Worm (Caenorhabditis elegans) whole organism, L1 larva: ENCODE measurements around the gene F47B8.10.

Experiments
- egl-27 ChIP-seq, 2 experiments: fragments of 150-350 bp in 1 of 2; sonication (generic microtip); optimal IDR thresholded peaks; 3 replicates each; lab custom pipeline; 2017 to 2018; ENCODE audit warnings: missing biosample characterization in 2 of 2, missing genetic modification characterization in 2 of 2, missing genetic modification reagents in 2 of 2
- mab-9 ChIP-seq: fragments of 200-800 bp; sonication (Bioruptor generic); IDR thresholded peaks from 2 replicates; pipeline ENCODE4 v1.3.6; 2022; ENCODE audit warnings: missing genetic modification reagents, missing genetic modification characterization, missing compliant biosample characterization
- sptf-1 ChIP-seq: fragments of 150-350 bp; optimal IDR thresholded peaks from 2 replicates; lab custom pipeline; 2014; ENCODE audit warnings: missing biosample characterization, missing genetic modification characterization
- ztf-11 ChIP-seq, 2 experiments: sonication (generic microtip); optimal IDR thresholded peaks; 2 replicates each; lab custom pipeline; 2016 to 2017; ENCODE audit warnings: missing genetic modification characterization in 2 of 2, missing biosample characterization in 1 of 2, missing compliant biosample characterization in 1 of 2

DNA sequence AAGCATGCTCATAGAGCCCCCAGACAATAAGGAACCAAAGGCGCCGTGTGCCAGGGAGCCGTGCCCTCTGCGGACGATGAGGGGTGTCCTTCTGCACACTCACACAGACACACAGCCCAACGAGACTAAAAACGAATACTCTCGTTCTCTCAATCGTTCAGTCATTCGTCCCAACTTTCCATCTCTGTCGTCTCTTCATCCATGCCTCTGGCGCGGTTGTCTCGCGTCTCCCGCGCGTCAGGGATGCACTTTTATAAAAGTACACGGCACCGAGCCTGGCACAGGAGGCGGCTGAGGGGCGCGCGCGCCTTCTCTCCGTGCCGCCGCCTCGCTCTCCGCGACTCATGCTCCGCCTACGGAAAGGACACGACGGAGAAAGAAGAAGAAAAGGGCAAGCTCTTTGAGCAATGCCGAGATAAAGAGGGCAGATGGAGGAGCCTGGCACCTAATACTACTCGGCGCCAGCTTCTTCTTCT is 24.8 kb downstream of the F47B8.10 start:
- no peak for TF ChIP-seq egl-27 (tag; optimal IDR thresholded peaks at IDR 0.05; lab: Kevin White, UChicago)
- no peak for TF ChIP-seq mab-9 (GFP tag; lab: Robert Waterston, UW)
- TF ChIP-seq sptf-1 = no peak
- no peak for TF ChIP-seq ztf-11 (tag; optimal IDR thresholded peaks at IDR 0.05; lab: Kevin White, UChicago)
